Fruit fly (Drosophila melanogaster) whole organism, pupa: ENCODE data around the gene Mp.

ENCODE experiments used
- CG10348 ChIP-seq: fragments of 200-800 bp; sonication (Bioruptor generic); IDR thresholded peaks from 2 replicates; pipeline ENCODE4 v1.3.6; 2022; ENCODE audit warnings: missing biosample characterization, missing genetic modification characterization
- CG12605 ChIP-seq: fragments of 200-800 bp; sonication (Bioruptor generic); IDR thresholded peaks from 2 replicates; pipeline ENCODE4 v1.3.6; 2022; ENCODE audit warnings: missing biosample characterization, missing genetic modification characterization
- CG13204 ChIP-seq: fragments of 200-800 bp; sonication (Bioruptor generic); optimal IDR thresholded peaks from 2 replicates; lab custom pipeline; 2018; ENCODE audit warnings: missing biosample characterization, mild to moderate bottlenecking, missing genetic modification characterization, moderate library complexity
- CG14655 ChIP-seq: fragments of 200-800 bp; sonication (Bioruptor generic); optimal IDR thresholded peaks from 3 replicates; lab custom pipeline; 2017; ENCODE audit warnings: mild to moderate bottlenecking, missing biosample characterization, missing genetic modification reagents, missing genetic modification characterization
- CG15710 ChIP-seq: fragments of 200-800 bp; sonication (Bioruptor generic); optimal IDR thresholded peaks from 2 replicates; lab custom pipeline; 2018; ENCODE audit warnings: missing biosample characterization, mild to moderate bottlenecking, missing genetic modification characterization, moderate library complexity
- CG17806 ChIP-seq: fragments of 200-800 bp; sonication (Bioruptor generic); optimal IDR thresholded peaks from 2 replicates; lab custom pipeline; 2018; ENCODE audit warnings: missing biosample characterization, mild to moderate bottlenecking, missing genetic modification characterization, moderate library complexity
- CG32121 ChIP-seq: fragments of 200-800 bp; sonication (Bioruptor generic); IDR thresholded peaks from 2 replicates; pipeline ENCODE4 v1.3.6; 2022; ENCODE audit warnings: missing biosample characterization, missing genetic modification characterization
- CG34367 ChIP-seq: fragments of 200-800 bp; sonication (Bioruptor generic); optimal IDR thresholded peaks from 2 replicates; lab custom pipeline; 2018; ENCODE audit warnings: missing biosample characterization, mild to moderate bottlenecking, missing genetic modification characterization
- CG4496 ChIP-seq: fragments of 200-800 bp; sonication (Bioruptor generic); IDR thresholded peaks from 3 replicates; pipeline ENCODE4 v1.3.6; 2022; ENCODE audit warnings: missing biosample characterization, missing genetic modification characterization
- CG8159 ChIP-seq: fragments of 200-800 bp; sonication (Bioruptor generic); optimal IDR thresholded peaks from 3 replicates; lab custom pipeline; 2018; ENCODE audit warnings: missing biosample characterization, mild to moderate bottlenecking, missing genetic modification characterization, moderate library complexity
- CG8301 ChIP-seq: fragments of 200-800 bp; sonication (Bioruptor generic); optimal IDR thresholded peaks from 2 replicates; lab custom pipeline; 2018; ENCODE audit warnings: missing biosample characterization, mild to moderate bottlenecking, missing genetic modification characterization
- CG9948 ChIP-seq: fragments of 200-800 bp; sonication (Bioruptor generic); optimal IDR thresholded peaks from 2 replicates; lab custom pipeline; 2018; ENCODE audit warnings: missing biosample characterization, mild to moderate bottlenecking, missing genetic modification characterization, moderate library complexity
- D1 ChIP-seq: fragments of 200-800 bp; sonication (Bioruptor generic); optimal IDR thresholded peaks from 2 replicates; lab custom pipeline; 2018; ENCODE audit warnings: missing biosample characterization, mild to moderate bottlenecking, missing genetic modification characterization, moderate library complexity
- EcR ChIP-seq: fragments of 200-800 bp; sonication (Bioruptor generic); optimal IDR thresholded peaks from 3 replicates; lab custom pipeline; 2019; ENCODE audit warnings: missing biosample characterization, missing genetic modification characterization, mild to moderate bottlenecking, moderate library complexity, missing genetic modification reagents
- Ets98B ChIP-seq: fragments of 200-800 bp; sonication (Bioruptor generic); IDR thresholded peaks from 2 replicates; pipeline ENCODE4 v1.3.6; 2022; ENCODE audit warnings: missing biosample characterization, missing genetic modification characterization
- Pif1A ChIP-seq: fragments of 200-800 bp; sonication (Bioruptor generic); optimal IDR thresholded peaks from 3 replicates; lab custom pipeline; 2016; ENCODE audit warnings: missing biosample characterization, missing genetic modification characterization
- Pif1B ChIP-seq: fragments of 200-800 bp; sonication (Bioruptor generic); optimal IDR thresholded peaks from 3 replicates; lab custom pipeline; 2016; ENCODE audit warnings: missing biosample characterization, missing genetic modification characterization
- Snoo ChIP-seq: fragments of 200-800 bp; sonication (Bioruptor generic); optimal IDR thresholded peaks from 3 replicates; lab custom pipeline; 2017; ENCODE audit warnings: missing biosample characterization, mild to moderate bottlenecking, missing genetic modification characterization, inconsistent platforms
- fd96Ca ChIP-seq: fragments of 200-800 bp; sonication (Bioruptor generic); IDR thresholded peaks from 3 replicates; pipeline ENCODE4 v1.3.6; 2022; ENCODE audit warnings: missing biosample characterization, missing genetic modification characterization
- gl ChIP-seq: fragments of 200-800 bp; sonication (Bioruptor generic); optimal IDR thresholded peaks from 2 replicates; lab custom pipeline; 2018; ENCODE audit warnings: missing biosample characterization, mild to moderate bottlenecking, missing genetic modification characterization
- rn ChIP-seq: fragments of 200-800 bp; sonication (Bioruptor generic); IDR thresholded peaks from 2 replicates; pipeline ENCODE4 v1.3.6; 2022; ENCODE audit warnings: missing biosample characterization, missing genetic modification characterization

Mp gene

DNA sequence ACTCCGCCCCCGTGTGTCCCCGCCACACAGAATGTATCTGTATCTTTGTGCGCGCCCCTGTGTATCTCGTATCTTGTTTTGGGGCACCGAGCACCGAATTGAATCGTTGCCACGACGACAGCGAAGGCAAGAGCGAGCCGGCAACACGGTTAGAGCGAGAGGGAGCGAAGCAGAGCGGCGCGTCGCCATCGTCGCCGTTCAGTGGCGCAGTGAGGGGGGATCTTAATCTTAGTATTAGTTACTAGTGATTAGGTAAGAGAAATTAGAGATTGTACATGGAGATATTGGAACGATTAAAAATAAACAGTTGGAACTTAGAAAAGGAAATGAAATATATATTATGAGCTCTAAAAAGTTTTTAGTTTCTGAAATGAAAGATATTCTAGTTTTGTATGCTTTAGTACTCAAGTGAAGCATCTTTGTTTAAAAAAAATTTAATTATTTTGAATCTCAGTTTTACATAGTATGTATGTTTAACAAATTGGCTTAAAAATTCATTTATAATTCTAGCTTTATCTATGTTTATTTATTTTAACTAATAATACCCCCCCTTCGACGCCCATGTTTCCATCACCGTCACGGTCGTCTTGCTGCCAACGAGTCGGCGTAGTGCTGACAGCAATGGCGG is 9.6 kb upstream of the Mp start:
- 0 out of 2 replicates have a peak, but pooled peaks have one; percentile 19 for TF ChIP-seq rn (GFP tag; lab: Robert Waterston, UW)
- TF ChIP-seq CG10348 (GFP tag; lab: Robert Waterston, UW): 0 out of 2 replicates have a peak, but pooled peaks have one; percentile 6
- TF ChIP-seq Snoo (tag; lab: Kevin White, UChicago): peak; percentile 76
- TF ChIP-seq Pif1A (GFP tag; lab: Kevin White, UChicago): peak; percentile 43
- no peak for TF ChIP-seq CG12605 (GFP tag; lab: Robert Waterston, UW)
- 0 out of 3 replicates have a peak, but pooled peaks have one; percentile 28 for TF ChIP-seq CG4496 (GFP tag; lab: Robert Waterston, UW)
- peak; percentile 63 for TF ChIP-seq CG13204 (GFP tag; lab: Kevin White, UChicago)
- peak; percentile 57 for TF ChIP-seq Ets98B
- TF ChIP-seq D1: peak; percentile 53
- peak; percentile 51 for TF ChIP-seq Pif1B (GFP tag; lab: Kevin White, UChicago)
- peak; percentile 63; the same call in 1 of the 3 replicates for TF ChIP-seq fd96Ca (GFP tag; lab: Robert Waterston, UW)
- peak; percentile 67 for TF ChIP-seq CG17806
- TF ChIP-seq CG8159 (tag; lab: Kevin White, UChicago): peak; percentile 91
- no peak for TF ChIP-seq EcR (GFP tag; lab: Kevin White, UChicago)
- peak; percentile 92 for TF ChIP-seq CG14655
- peak; percentile 76 for TF ChIP-seq CG9948 (tag; lab: Kevin White, UChicago)
- TF ChIP-seq CG8301: peak; percentile 81
- TF ChIP-seq CG34367 (tag; lab: Kevin White, UChicago): peak; percentile 30
- TF ChIP-seq CG15710 (tag; lab: Kevin White, UChicago): peak; percentile 76
- peak; percentile 78 for TF ChIP-seq CG32121
- peak; percentile 13 for TF ChIP-seq gl

DNA sequence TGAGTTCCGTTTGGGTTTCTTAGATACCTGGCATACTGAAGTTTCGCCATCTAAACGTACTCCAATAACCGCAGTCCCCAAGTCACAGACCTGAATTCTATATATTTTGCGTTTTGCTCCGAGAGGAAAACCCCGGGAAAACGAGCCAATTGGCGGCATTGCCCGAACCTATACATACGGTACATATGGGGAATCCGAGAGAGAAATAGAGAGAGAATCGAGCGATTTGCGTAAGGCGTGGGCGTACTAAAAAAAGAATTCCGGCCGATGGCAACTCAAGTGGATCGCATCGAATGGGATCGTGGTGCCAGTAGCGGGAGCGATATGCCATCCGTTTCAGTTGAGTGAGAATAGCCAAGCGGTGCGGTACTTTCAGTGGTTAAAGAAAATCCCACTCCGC is 8.4 kb upstream of the Mp start, which contains the start of gene bin:
Gene bin, plus strand, starts transcription at position 335 of the 400 bp plus-strand sequence.
- TF ChIP-seq CG13204 (GFP tag; lab: Kevin White, UChicago) (no peak), Pif1B (GFP tag; lab: Kevin White, UChicago) (no peak), fd96Ca (GFP tag; lab: Robert Waterston, UW) (no peak), Pif1A (GFP tag; lab: Kevin White, UChicago) (no peak), Snoo (tag; lab: Kevin White, UChicago) (no peak), CG34367 (tag; lab: Kevin White, UChicago) (no peak), CG8159 (tag; lab: Kevin White, UChicago) (no peak), rn (GFP tag; lab: Robert Waterston, UW) (no peak), CG9948 (tag; lab: Kevin White, UChicago) (no peak), CG8301 (no peak), gl (no peak), CG10348 (GFP tag; lab: Robert Waterston, UW) (no peak), D1 (no peak), CG17806 (no peak), EcR (GFP tag; lab: Kevin White, UChicago) (no peak), CG12605 (GFP tag; lab: Robert Waterston, UW) (no peak), CG32121 (no peak)

DNA sequence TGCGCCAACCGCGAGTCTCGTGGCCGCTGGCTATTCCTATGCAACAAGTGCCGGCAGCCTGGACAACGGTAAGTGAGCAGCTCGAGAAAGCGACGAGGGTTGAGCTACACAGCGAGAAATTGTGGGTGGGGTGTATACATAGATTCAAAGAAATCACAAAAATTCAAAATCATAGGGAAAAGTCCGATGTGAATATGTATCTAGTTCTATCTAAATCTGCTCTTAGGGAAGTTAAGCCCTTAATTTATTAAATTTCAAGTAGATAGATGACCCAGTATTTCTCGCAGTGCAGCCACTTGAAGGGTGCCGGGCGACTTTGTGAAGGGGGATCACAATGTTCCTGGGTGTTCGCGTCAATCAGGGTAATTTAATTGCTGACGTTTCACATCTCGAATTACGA is 5.3 kb upstream of the Mp start:
- no peak for TF ChIP-seq CG9948 (tag; lab: Kevin White, UChicago)
- no peak for TF ChIP-seq CG14655
- no peak for TF ChIP-seq Pif1B (GFP tag; lab: Kevin White, UChicago)
- TF ChIP-seq Snoo (tag; lab: Kevin White, UChicago): no peak
- TF ChIP-seq CG15710 (tag; lab: Kevin White, UChicago): no peak
- TF ChIP-seq CG10348 (GFP tag; lab: Robert Waterston, UW): no peak
- no peak for TF ChIP-seq Ets98B
- TF ChIP-seq D1: no peak
- TF ChIP-seq CG8301: no peak
- TF ChIP-seq CG32121: no peak
- no peak for TF ChIP-seq fd96Ca (GFP tag; lab: Robert Waterston, UW)
- TF ChIP-seq EcR (GFP tag; lab: Kevin White, UChicago): no peak

DNA sequence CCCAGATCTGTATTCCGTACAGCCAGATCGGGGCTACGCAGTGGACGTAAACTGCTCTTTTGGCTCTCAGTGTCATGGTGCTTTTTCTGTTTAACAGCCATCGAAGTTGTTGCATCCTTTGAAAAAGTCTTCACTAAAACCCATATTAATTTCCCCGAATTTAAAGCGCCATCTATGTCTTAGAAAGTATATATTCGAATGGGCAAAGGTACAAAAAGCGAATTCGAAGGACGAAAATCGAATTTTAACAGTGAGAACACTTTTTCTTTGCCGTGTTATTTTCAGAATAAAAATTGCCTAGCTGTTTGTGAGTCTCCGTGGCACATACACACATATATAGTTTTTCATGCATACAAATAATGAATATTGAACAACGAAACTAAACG is 3.3 kb upstream of the Mp start:
- TF ChIP-seq EcR (GFP tag; lab: Kevin White, UChicago) (no peak), CG12605 (GFP tag; lab: Robert Waterston, UW) (no peak), CG32121 (no peak), CG15710 (tag; lab: Kevin White, UChicago) (no peak), fd96Ca (GFP tag; lab: Robert Waterston, UW) (no peak), CG34367 (tag; lab: Kevin White, UChicago) (no peak), D1 (no peak), rn (GFP tag; lab: Robert Waterston, UW) (no peak), CG4496 (GFP tag; lab: Robert Waterston, UW) (no peak), CG8159 (tag; lab: Kevin White, UChicago) (no peak), CG17806 (no peak), CG9948 (tag; lab: Kevin White, UChicago) (no peak), Pif1B (GFP tag; lab: Kevin White, UChicago) (no peak), CG13204 (GFP tag; lab: Kevin White, UChicago) (no peak), gl (no peak), Ets98B (no peak)

DNA sequence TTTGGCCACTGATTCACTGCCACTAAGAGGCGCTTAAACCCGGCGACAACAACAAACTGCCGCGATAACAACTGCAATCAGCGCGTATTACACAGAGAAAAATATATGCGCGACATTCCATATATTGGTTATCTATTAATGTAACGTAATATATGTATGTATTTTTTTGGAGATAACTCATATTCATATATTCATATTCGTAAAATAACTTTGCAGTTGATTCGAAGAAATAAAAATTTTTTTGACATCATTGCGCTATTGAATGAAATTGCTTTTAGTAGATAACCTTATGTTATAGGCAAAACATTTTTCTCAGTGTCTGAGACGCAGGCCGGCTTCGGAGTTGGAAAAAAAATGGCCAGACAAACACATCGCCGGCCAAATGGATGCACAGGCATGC is 1.7 kb upstream of the Mp start:
- TF ChIP-seq gl (no peak), D1 (no peak), Snoo (tag; lab: Kevin White, UChicago) (peak; percentile 3), CG8301 (peak; percentile 59), Pif1A (GFP tag; lab: Kevin White, UChicago) (peak; percentile 47), Ets98B (peak; percentile 47; the same call in 1 of the 2 replicates), Pif1B (GFP tag; lab: Kevin White, UChicago) (no peak), CG17806 (peak; percentile 20), EcR (GFP tag; lab: Kevin White, UChicago) (no peak), CG13204 (GFP tag; lab: Kevin White, UChicago) (no peak), CG34367 (tag; lab: Kevin White, UChicago) (peak; percentile 6), rn (GFP tag; lab: Robert Waterston, UW) (no peak), fd96Ca (GFP tag; lab: Robert Waterston, UW) (0 out of 3 replicates have a peak, but pooled peaks have one; percentile 34), CG32121 (peak; percentile 74), CG9948 (tag; lab: Kevin White, UChicago) (peak; percentile 29), CG4496 (GFP tag; lab: Robert Waterston, UW) (peak; percentile 59; the same call in 1 of the 3 replicates), CG15710 (tag; lab: Kevin White, UChicago) (peak; percentile 28), CG8159 (tag; lab: Kevin White, UChicago) (peak; percentile 56), CG14655 (peak; percentile 59), CG12605 (GFP tag; lab: Robert Waterston, UW) (no peak), CG10348 (GFP tag; lab: Robert Waterston, UW) (no peak)
